Fruit fly (Drosophila melanogaster): ENCODE measurements around the gene PNUTS.

The PNUTS gene

DNA sequence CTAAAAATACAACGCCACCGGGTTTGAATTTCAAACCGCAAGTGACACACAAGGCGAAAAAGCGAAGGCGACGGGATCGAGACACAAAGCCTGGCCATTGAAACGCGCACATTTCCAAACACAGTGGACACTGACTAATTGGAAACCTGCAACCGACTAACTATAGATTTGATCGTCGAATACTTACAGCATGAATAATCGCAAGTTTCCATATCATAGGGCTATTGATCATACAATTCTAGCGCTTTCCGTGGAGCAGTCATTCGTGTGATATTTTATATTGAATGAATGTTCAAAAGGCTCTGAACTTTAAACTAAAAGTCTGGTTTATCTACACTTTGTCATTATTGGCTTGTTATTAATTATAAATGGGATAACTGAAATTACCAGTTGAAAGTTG is 27.0 kb upstream of the PNUTS start:
- TF ChIP-seq sens (GFP tag), result peak; percentile 28
- TF ChIP-seq Atf-2 (GFP tag; optimal IDR thresholded peaks at IDR 0.05), result no peak
- no peak for TF ChIP-seq zf30C (GFP tag; optimal IDR thresholded peaks at IDR 0.05)
- no peak for TF ChIP-seq CG2129 (GFP tag; IDR thresholded peaks at IDR 0.05; ENCODE audit: partially characterized antibody)
- TF ChIP-seq Meics (GFP tag; optimal IDR thresholded peaks at IDR 0.05), result no peak
- TF ChIP-seq tio (GFP tag; optimal IDR thresholded peaks at IDR 0.05), result peak; percentile 7
- TF ChIP-seq Neu2 (GFP tag; optimal IDR thresholded peaks at IDR 0.05; ENCODE audit: borderline replicate concordance), result no peak
- peak; percentile 36 for TF ChIP-seq grau (tag; optimal IDR thresholded peaks at IDR 0.05)
- TF ChIP-seq Med (GFP tag), result peak; percentile 21
- no peak for TF ChIP-seq CG1832 (GFP tag; optimal IDR thresholded peaks at IDR 0.05)
- peak; percentile 11 for TF ChIP-seq gem (tag; optimal IDR thresholded peaks at IDR 0.05)
- TF ChIP-seq CG17186 (GFP tag; optimal IDR thresholded peaks at IDR 0.05), result no peak
- TF ChIP-seq CG7556 (GFP tag; optimal IDR thresholded peaks at IDR 0.05), result no peak
- no peak for TF ChIP-seq CG31441 (GFP tag; IDR thresholded peaks at IDR 0.05)
- no peak for TF ChIP-seq H2.0 (GFP tag; IDR thresholded peaks at IDR 0.05)
- TF ChIP-seq Dfd (GFP tag; optimal IDR thresholded peaks at IDR 0.05), result no peak
- TF ChIP-seq CG10462 (GFP tag; optimal IDR thresholded peaks at IDR 0.05), result no peak
- no peak for TF ChIP-seq Abd-B (GFP tag; optimal IDR thresholded peaks at IDR 0.05)
- no peak for TF ChIP-seq vvl (GFP tag; IDR thresholded peaks at IDR 0.05)
- TF ChIP-seq gcm (GFP tag; optimal IDR thresholded peaks at IDR 0.05), result no peak
- TF ChIP-seq Lim3 (GFP tag; IDR thresholded peaks at IDR 0.05), result no peak
- no peak for TF ChIP-seq CG11723 (GFP tag; optimal IDR thresholded peaks at IDR 0.05)
- TF ChIP-seq Blimp-1 (GFP tag; optimal IDR thresholded peaks at IDR 0.05), result no peak
- TF ChIP-seq gcm2 (GFP tag; optimal IDR thresholded peaks at IDR 0.05), result no peak
- TF ChIP-seq dm (GFP tag; optimal IDR thresholded peaks at IDR 0.05), result no peak
- no peak for TF ChIP-seq Max (GFP tag; optimal IDR thresholded peaks at IDR 0.05)
- TF ChIP-seq Hmr (GFP tag; optimal IDR thresholded peaks at IDR 0.05), result peak; percentile 5
- no peak for TF ChIP-seq GATAe (GFP tag; conservative IDR thresholded peaks at IDR 0.05)
- TF ChIP-seq Ets65A (GFP tag), result peak; percentile 2
- TF ChIP-seq Opbp (GFP tag; IDR thresholded peaks at IDR 0.05; ENCODE audit: partially characterized antibody), result no peak
- no peak for TF ChIP-seq CG7372 (GFP tag; IDR thresholded peaks at IDR 0.05)
- TF ChIP-seq PHDP (tag; optimal IDR thresholded peaks at IDR 0.05), result peak; percentile 5
- no peak for TF ChIP-seq her (GFP tag; optimal IDR thresholded peaks at IDR 0.05)
- no peak for TF ChIP-seq CG10979 (tag; optimal IDR thresholded peaks at IDR 0.05)
- TF ChIP-seq CG2120 (GFP tag; optimal IDR thresholded peaks at IDR 0.05), result peak; percentile 13
- no peak for TF ChIP-seq CG9797 (GFP tag; optimal IDR thresholded peaks at IDR 0.05)
- no peak for TF ChIP-seq Atf3 (GFP tag; optimal IDR thresholded peaks at IDR 0.05)
- TF ChIP-seq Sox102F (GFP tag; optimal IDR thresholded peaks at IDR 0.05), result no peak
- TF ChIP-seq row (GFP tag; IDR thresholded peaks at IDR 0.05), result no peak

dm6 chr2L:843850-844791 is 26.1 kb upstream of the PNUTS start:
- no peak for TF ChIP-seq bcd (GFP tag; optimal IDR thresholded peaks at IDR 0.05)
- no peak for TF ChIP-seq chn (GFP tag; optimal IDR thresholded peaks at IDR 0.05)
- no peak for TF ChIP-seq CG31224 (GFP tag; IDR thresholded peaks at IDR 0.05)
- TF ChIP-seq ci (GFP tag; IDR thresholded peaks at IDR 0.05), result peak; percentile 62; the same call in 2 of the 3 replicates
- no peak for TF ChIP-seq Mad (GFP tag; optimal IDR thresholded peaks at IDR 0.05)
- no peak for TF ChIP-seq ham (GFP tag; IDR thresholded peaks at IDR 0.05)
- TF ChIP-seq BEAF-32 (GFP tag; optimal IDR thresholded peaks at IDR 0.05), result no peak
- no peak for TF ChIP-seq CG30020 (tag; optimal IDR thresholded peaks at IDR 0.05)
- TF ChIP-seq CG15011 (GFP tag; optimal IDR thresholded peaks at IDR 0.05), result no peak
- no peak for TF ChIP-seq gsb (GFP tag; IDR thresholded peaks at IDR 0.05)
- no peak for TF ChIP-seq wdn (GFP tag; IDR thresholded peaks at IDR 0.05)
- no peak for TF ChIP-seq CG6813 (GFP tag; optimal IDR thresholded peaks at IDR 0.05)
- TF ChIP-seq CG9817 (tag; optimal IDR thresholded peaks at IDR 0.05), result no peak
- no peak for TF ChIP-seq CG17186 (GFP tag; optimal IDR thresholded peaks at IDR 0.05)

All from whole organism, embryonic.